Worm (Caenorhabditis elegans) whole organism, mixed stage, embryonic: ENCODE results near the gene irg-3.
"Not testable (repeated sequence)": the region's sequence is repeated elsewhere in the genome, so short reads cannot be mapped to it uniquely, and the experiment has no call there.

Source experiments
- M03D4.4 ChIP-seq: sonication (generic microtip); optimal IDR thresholded peaks from 2 replicates; lab custom pipeline; 2017; ENCODE audit warnings: mild to moderate bottlenecking, missing genetic modification characterization, missing compliant biosample characterization
- bed-3 ChIP-seq: fragments of 200-800 bp; sonication (Bioruptor generic); optimal IDR thresholded peaks from 3 replicates; lab custom pipeline; 2018; ENCODE audit warnings: mild to moderate bottlenecking, missing genetic modification characterization, moderate library complexity, missing compliant biosample characterization
- blmp-1 ChIP-seq: fragments of 150-350 bp; optimal IDR thresholded peaks from 2 replicates; lab custom pipeline; 2014; ENCODE audit warnings: missing biosample characterization, missing genetic modification characterization
- ceh-39 ChIP-seq: fragments of 150-350 bp; optimal IDR thresholded peaks from 2 replicates; lab custom pipeline; 2014; ENCODE audit warnings: missing biosample characterization, missing genetic modification characterization
- ceh-43 ChIP-seq: fragments of 200-800 bp; sonication (Bioruptor generic); optimal IDR thresholded peaks from 2 replicates; lab custom pipeline; 2018; ENCODE audit warnings: mild to moderate bottlenecking, missing genetic modification characterization, moderate library complexity, missing compliant biosample characterization
- ceh-83 ChIP-seq: fragments of 200-800 bp; sonication (Bioruptor generic); optimal IDR thresholded peaks from 2 replicates; lab custom pipeline; 2018; ENCODE audit warnings: mild to moderate bottlenecking, missing genetic modification characterization, missing compliant biosample characterization
- ces-1 ChIP-seq: fragments of 150-350 bp; optimal IDR thresholded peaks from 2 replicates; lab custom pipeline; 2014; ENCODE audit warnings: missing biosample characterization, missing genetic modification reagents, missing genetic modification characterization
- cnd-1 ChIP-seq: fragments of 200-800 bp; sonication (Bioruptor generic); optimal IDR thresholded peaks from 2 replicates; lab custom pipeline; 2018; ENCODE audit warnings: mild to moderate bottlenecking, missing genetic modification characterization, missing compliant biosample characterization
- drap-1 ChIP-seq: fragments of 200-800 bp; sonication (Bioruptor generic); optimal IDR thresholded peaks from 3 replicates; lab custom pipeline; 2018; ENCODE audit warnings: mild to moderate bottlenecking, missing genetic modification characterization, missing compliant biosample characterization
- elt-1 ChIP-seq: sonication (generic microtip); optimal IDR thresholded peaks from 2 replicates; lab custom pipeline; 2017; ENCODE audit warnings: missing genetic modification characterization, mild to moderate bottlenecking, missing compliant biosample characterization, antibody characterized with exemption, moderate library complexity, borderline replicate concordance; ENCODE audit not compliant: insufficient read depth
- elt-3 ChIP-seq: fragments of 150-350 bp; optimal IDR thresholded peaks from 2 replicates; lab custom pipeline; 2014; ENCODE audit warnings: missing biosample characterization, missing genetic modification characterization
- flh-1 ChIP-seq: fragments of 200-800 bp; sonication (Bioruptor generic); optimal IDR thresholded peaks from 2 replicates; lab custom pipeline; 2018; ENCODE audit warnings: mild to moderate bottlenecking, missing genetic modification characterization, moderate library complexity, missing compliant biosample characterization
- ham-2 ChIP-seq: fragments of 200-800 bp; sonication (Bioruptor generic); optimal IDR thresholded peaks from 2 replicates; lab custom pipeline; 2018; ENCODE audit warnings: mild to moderate bottlenecking, missing genetic modification characterization, missing compliant biosample characterization
- hlh-1 ChIP-seq: fragments of 150-350 bp; optimal IDR thresholded peaks from 2 replicates; lab custom pipeline; 2014; ENCODE audit warnings: missing biosample characterization, missing genetic modification reagents, missing genetic modification characterization
- lin-13 ChIP-seq: fragments of 150-350 bp; optimal IDR thresholded peaks from 2 replicates; lab custom pipeline; 2014; ENCODE audit warnings: missing biosample characterization, missing genetic modification characterization
- lin-32 ChIP-seq: fragments of 200-800 bp; sonication (Bioruptor generic); optimal IDR thresholded peaks from 2 replicates; lab custom pipeline; 2018; ENCODE audit warnings: mild to moderate bottlenecking, missing genetic modification characterization, missing compliant biosample characterization
- lsy-2 ChIP-seq: fragments of 150-350 bp; optimal IDR thresholded peaks from 2 replicates; lab custom pipeline; 2014; ENCODE audit warnings: missing biosample characterization, missing genetic modification characterization
- mab-5 ChIP-seq: fragments of 150-350 bp; optimal IDR thresholded peaks from 2 replicates; lab custom pipeline; 2014; ENCODE audit warnings: missing biosample characterization, missing genetic modification characterization
- mep-1 ChIP-seq: fragments of 150-350 bp; optimal IDR thresholded peaks from 2 replicates; lab custom pipeline; 2017; ENCODE audit warnings: missing biosample characterization, missing genetic modification reagents, missing genetic modification characterization, inconsistent platforms
- mls-2 ChIP-seq: sonication (generic microtip); optimal IDR thresholded peaks from 2 replicates; lab custom pipeline; 2016; ENCODE audit warnings: mild to moderate bottlenecking, missing genetic modification characterization, moderate library complexity, missing compliant biosample characterization
- nhr-12 ChIP-seq: fragments of 150-350 bp; optimal IDR thresholded peaks from 2 replicates; lab custom pipeline; 2014; ENCODE audit warnings: missing biosample characterization, missing genetic modification characterization
- nhr-2 ChIP-seq: fragments of 150-350 bp; optimal IDR thresholded peaks from 2 replicates; lab custom pipeline; 2014; ENCODE audit warnings: missing biosample characterization, missing genetic modification characterization
- nhr-237 ChIP-seq: fragments of 150-350 bp; optimal IDR thresholded peaks from 2 replicates; lab custom pipeline; 2014; ENCODE audit warnings: missing biosample characterization, missing genetic modification characterization
- nhr-28 ChIP-seq: fragments of 150-350 bp; optimal IDR thresholded peaks from 2 replicates; lab custom pipeline; 2014; ENCODE audit warnings: missing biosample characterization, missing genetic modification characterization
- nhr-76 ChIP-seq: sonication (generic microtip); optimal IDR thresholded peaks from 2 replicates; lab custom pipeline; 2017; ENCODE audit warnings: missing biosample characterization, missing genetic modification characterization
- pha-4 ChIP-seq: fragments of 150-350 bp; optimal IDR thresholded peaks from 2 replicates; lab custom pipeline; 2018; ENCODE audit warnings: missing biosample characterization, missing genetic modification reagents, missing genetic modification characterization
- sem-2 ChIP-seq: fragments of 200-800 bp; sonication (Bioruptor generic); optimal IDR thresholded peaks from 2 replicates; lab custom pipeline; 2018; ENCODE audit warnings: mild to moderate bottlenecking, missing genetic modification characterization, missing compliant biosample characterization
- snpc-4 ChIP-seq: fragments of 150-350 bp; optimal IDR thresholded peaks from 2 replicates; lab custom pipeline; 2014; ENCODE audit warnings: missing biosample characterization, missing genetic modification characterization
- sptf-1 ChIP-seq: sonication (generic microtip); optimal IDR thresholded peaks from 2 replicates; lab custom pipeline; 2017; ENCODE audit warnings: mild to moderate bottlenecking, missing genetic modification characterization, moderate library complexity, missing compliant biosample characterization
- tbx-8 ChIP-seq: fragments of 200-800 bp; sonication (Bioruptor generic); optimal IDR thresholded peaks from 2 replicates; lab custom pipeline; 2018; ENCODE audit warnings: mild to moderate bottlenecking, missing genetic modification characterization, moderate library complexity, missing compliant biosample characterization
- unc-120 ChIP-seq: sonication (generic microtip); optimal IDR thresholded peaks from 2 replicates; lab custom pipeline; 2017; ENCODE audit warnings: missing genetic modification characterization, missing compliant biosample characterization; ENCODE audit not compliant: poor library complexity, severe bottlenecking
- unc-39 ChIP-seq: fragments of 150-350 bp; optimal IDR thresholded peaks from 2 replicates; lab custom pipeline; 2014; ENCODE audit warnings: missing biosample characterization, missing genetic modification characterization
- unc-62 ChIP-seq: fragments of 150-350 bp; optimal IDR thresholded peaks from 2 replicates; lab custom pipeline; 2014; ENCODE audit warnings: missing biosample characterization, missing genetic modification reagents, missing genetic modification characterization
- zip-8 ChIP-seq: fragments of 150-350 bp; optimal IDR thresholded peaks from 2 replicates; lab custom pipeline; 2014; ENCODE audit warnings: missing biosample characterization, missing genetic modification characterization
- ztf-11 ChIP-seq: fragments of 150-350 bp; optimal IDR thresholded peaks from 2 replicates; lab custom pipeline; 2014; ENCODE audit warnings: missing biosample characterization, missing genetic modification characterization

The irg-3 gene

ce11 chrV:2617499-2617898 lies 25.1 kb downstream of the irg-3 start:
- TF ChIP-seq ztf-11 (tag; lab: Kevin White, UChicago) (no peak), M03D4.4 (tag; lab: Kevin White, UChicago) (no peak), hlh-1 (tag; lab: Kevin White, UChicago) (no peak), ceh-39 (tag; lab: Kevin White, UChicago) (no peak)

DNA sequence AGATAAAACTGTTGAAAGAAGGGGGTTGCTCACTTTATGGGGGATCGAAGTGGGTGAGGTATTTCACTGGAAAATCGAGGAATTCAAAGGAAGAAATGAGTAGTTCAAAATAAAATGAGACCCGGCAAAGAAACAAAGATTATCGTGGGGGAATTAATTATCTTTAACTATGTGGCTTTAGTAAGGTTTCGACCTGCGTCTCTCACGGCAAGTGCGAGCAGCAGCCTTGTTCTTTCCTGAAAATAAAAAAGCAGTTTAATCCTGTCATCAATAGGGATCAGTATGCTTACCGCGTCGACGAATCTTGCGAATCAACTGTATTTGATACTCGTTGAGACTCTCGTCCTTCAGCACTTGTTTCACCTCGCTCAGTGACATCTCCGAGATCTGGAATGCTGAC lies 29.5 kb downstream of the irg-3 start, which contains the start of gene srh-271:
Gene srh-271 (minus strand): TSS at position 101 of the 400 bp plus-strand sequence.
- TF ChIP-seq hlh-1 (tag; lab: Kevin White, UChicago): no peak
- TF ChIP-seq unc-39 (tag; lab: Kevin White, UChicago): no peak
- no peak for TF ChIP-seq elt-3 (tag; lab: Kevin White, UChicago)
- no peak for TF ChIP-seq bed-3 (GFP tag; lab: Kevin White, UChicago)
- no peak for TF ChIP-seq sem-2 (GFP tag; lab: Kevin White, UChicago)
- TF ChIP-seq mep-1 (tag; lab: Kevin White, UChicago): no peak
- no peak for TF ChIP-seq nhr-28
- no peak for TF ChIP-seq sptf-1 (tag; lab: Kevin White, UChicago)
- no peak for TF ChIP-seq ztf-11 (tag; lab: Kevin White, UChicago)
- TF ChIP-seq lin-32 (GFP tag; lab: Kevin White, UChicago): no peak
- no peak for TF ChIP-seq ces-1 (GFP tag; lab: Kevin White, UChicago)
- TF ChIP-seq lin-13 (tag; lab: Kevin White, UChicago): no peak
- no peak for TF ChIP-seq nhr-2 (tag; lab: Kevin White, UChicago)
- TF ChIP-seq elt-1: no peak
- TF ChIP-seq unc-120 (tag; lab: Kevin White, UChicago): no peak
- no peak for TF ChIP-seq mab-5 (tag; lab: Kevin White, UChicago)
- no peak for TF ChIP-seq ham-2 (GFP tag; lab: Kevin White, UChicago)

DNA sequence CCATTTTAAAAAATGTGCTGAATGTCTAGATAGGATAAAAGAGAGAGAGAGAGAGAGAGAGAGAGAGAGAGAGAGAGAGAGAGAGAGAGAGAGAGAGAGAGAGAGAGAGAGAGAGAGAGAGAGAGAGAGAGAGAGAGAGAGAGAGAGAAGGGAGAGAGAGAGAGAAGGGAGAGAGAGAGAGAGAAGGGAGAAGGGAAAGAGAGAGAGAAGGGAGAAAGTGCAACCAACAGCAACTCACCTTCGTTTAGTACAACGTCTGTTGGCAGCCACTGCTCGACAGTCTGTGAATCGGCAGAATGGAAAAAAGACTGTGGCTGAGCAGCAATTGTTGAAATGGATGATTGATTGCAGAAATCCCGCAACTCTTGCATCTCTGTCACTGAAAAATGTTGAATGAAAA lies 31.4 kb downstream of the irg-3 start:
- TF ChIP-seq mls-2 (peak; percentile 3), nhr-76 (tag; lab: Kevin White, UChicago) (no peak), M03D4.4 (tag; lab: Kevin White, UChicago) (peak; percentile 32), lin-32 (GFP tag; lab: Kevin White, UChicago) (peak; percentile 45)

DNA sequence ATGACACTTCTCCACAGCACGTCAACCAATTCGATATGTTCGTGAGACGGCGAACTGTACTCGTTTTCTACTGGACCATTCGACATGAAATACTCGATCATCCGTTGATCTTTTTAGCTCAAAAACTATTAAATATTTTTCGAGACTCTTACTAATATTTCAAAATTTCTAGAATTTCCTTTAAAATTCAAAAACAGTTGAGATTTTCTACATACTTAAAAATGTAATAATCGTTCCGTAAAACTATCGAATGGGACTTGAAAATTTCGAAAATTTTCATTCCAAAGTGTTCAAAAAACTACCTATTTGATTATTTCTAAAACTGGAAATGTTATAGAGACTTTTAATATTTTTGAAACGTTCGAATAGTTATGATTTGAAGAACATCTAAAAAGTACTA lies 33.0 kb downstream of the irg-3 start, which contains the start of gene sknr-1:
Gene sknr-1 (minus strand): TSS at position 101 of the 400 bp plus-strand sequence.
- TF ChIP-seq drap-1 (GFP tag; lab: Kevin White, UChicago); nhr-28; unc-39 (tag; lab: Kevin White, UChicago): not testable (repeated sequence)
- TF ChIP-seq, all 35 proteins: peak for 0; not testable (repeated sequence) for 35

- TF ChIP-seq nhr-12 (no peak), nhr-237 (tag; lab: Kevin White, UChicago) (peak; percentile 46), pha-4 (tag; lab: Kevin White, UChicago) (peak; percentile 39), ceh-43 (GFP tag; lab: Kevin White, UChicago) (no peak), unc-120 (tag; lab: Kevin White, UChicago) (no peak), elt-3 (tag; lab: Kevin White, UChicago) (no peak), nhr-2 (tag; lab: Kevin White, UChicago) (no peak), ham-2 (GFP tag; lab: Kevin White, UChicago) (no peak), nhr-76 (tag; lab: Kevin White, UChicago) (no peak), snpc-4 (tag; lab: Kevin White, UChicago) (no peak), mab-5 (tag; lab: Kevin White, UChicago) (no peak), mep-1 (tag; lab: Kevin White, UChicago) (peak; percentile 36), ztf-11 (tag; lab: Kevin White, UChicago) (no peak), unc-39 (tag; lab: Kevin White, UChicago) (no peak), drap-1 (GFP tag; lab: Kevin White, UChicago) (no peak), zip-8 (tag; lab: Kevin White, UChicago) (no peak), hlh-1 (tag; lab: Kevin White, UChicago) (no peak), tbx-8 (GFP tag; lab: Kevin White, UChicago) (no peak), lin-32 (GFP tag; lab: Kevin White, UChicago) (no peak), ces-1 (GFP tag; lab: Kevin White, UChicago) (peak; percentile 26), sptf-1 (tag; lab: Kevin White, UChicago) (peak; percentile 44), lsy-2 (tag; lab: Kevin White, UChicago) (no peak), ceh-83 (GFP tag; lab: Kevin White, UChicago) (no peak), nhr-28 (no peak), flh-1 (GFP tag; lab: Kevin White, UChicago) (no peak), lin-13 (tag; lab: Kevin White, UChicago) (peak; percentile 6), cnd-1 (tag; lab: Kevin White, UChicago) (peak; percentile 2), bed-3 (GFP tag; lab: Kevin White, UChicago) (no peak), M03D4.4 (tag; lab: Kevin White, UChicago) (no peak), elt-1 (no peak), sem-2 (GFP tag; lab: Kevin White, UChicago) (no peak), ceh-39 (tag; lab: Kevin White, UChicago) (no peak), blmp-1 (no peak), mls-2 (peak; percentile 36), unc-62 (GFP tag; lab: Kevin White, UChicago) (no peak)
These were observed 46.2 kb downstream of the irg-3 start, which contains the start of gene W02H5.19 for ce11 chrV:2638545-2638944. Gene W02H5.19, plus strand, starts transcription at chrV:2638890.
